Worm (Caenorhabditis elegans) whole organism, young adult: ENCODE results near the gene F09F7.5.
A peak's percentile ranks its signal among the peaks of the same experiment; 100 is the strongest.

ENCODE experiments used
- D2030.7 ChIP-seq: fragments of 200-800 bp; sonication (Bioruptor generic); IDR thresholded peaks from 2 replicates; pipeline ENCODE4 v1.3.6; 2022; ENCODE audit warnings: missing genetic modification reagents, missing genetic modification characterization, missing compliant biosample characterization
- F22D6.2 ChIP-seq: sonication (generic microtip); optimal IDR thresholded peaks from 2 replicates; lab custom pipeline; 2016; ENCODE audit warnings: mild to moderate bottlenecking, missing genetic modification characterization, missing compliant biosample characterization
- F33H1.4 ChIP-seq: fragments of 200-800 bp; sonication (Bioruptor generic); IDR thresholded peaks from 2 replicates; pipeline ENCODE4 v1.3.6; 2022; ENCODE audit warnings: missing genetic modification reagents, missing genetic modification characterization, missing compliant biosample characterization
- F49E8.2 ChIP-seq: sonication (generic microtip); optimal IDR thresholded peaks from 3 replicates; lab custom pipeline; 2017; ENCODE audit warnings: missing genetic modification characterization, mild to moderate bottlenecking, missing compliant biosample characterization, antibody characterized with exemption, moderate library complexity; ENCODE audit not compliant: insufficient read depth
- F55B11.4 ChIP-seq: sonication (generic microtip); optimal IDR thresholded peaks from 2 replicates; lab custom pipeline; 2016; ENCODE audit warnings: missing compliant biosample characterization, missing genetic modification characterization, borderline replicate concordance; ENCODE audit not compliant: insufficient read depth
- F57C9.4 ChIP-seq: sonication (generic microtip); optimal IDR thresholded peaks from 2 replicates; lab custom pipeline; 2017; ENCODE audit warnings: mild to moderate bottlenecking, missing genetic modification characterization, missing compliant biosample characterization
- K12H6.12 ChIP-seq: fragments of 200-800 bp; sonication (Bioruptor generic); optimal IDR thresholded peaks from 2 replicates; lab custom pipeline; 2018; ENCODE audit warnings: mild to moderate bottlenecking, missing genetic modification characterization, missing compliant biosample characterization
- T07F8.4 ChIP-seq: sonication (generic microtip); optimal IDR thresholded peaks from 2 replicates; lab custom pipeline; 2016; ENCODE audit warnings: mild to moderate bottlenecking, missing genetic modification characterization, moderate library complexity, missing compliant biosample characterization
- T26A5.8 ChIP-seq: sonication (generic microtip); optimal IDR thresholded peaks from 2 replicates; lab custom pipeline; 2016; ENCODE audit warnings: missing genetic modification characterization, missing compliant biosample characterization
- Y53F4B.3 ChIP-seq: fragments of 200-800 bp; sonication (Bioruptor generic); IDR thresholded peaks from 2 replicates; pipeline ENCODE4 v1.3.6; 2022; ENCODE audit warnings: missing genetic modification reagents, missing genetic modification characterization, missing compliant biosample characterization
- attf-6 ChIP-seq: fragments of 200-800 bp; sonication (Bioruptor generic); IDR thresholded peaks from 2 replicates; pipeline ENCODE4 v1.3.6; 2022; ENCODE audit warnings: missing genetic modification reagents, missing genetic modification characterization, missing compliant biosample characterization
- ccch-3 ChIP-seq: fragments of 200-800 bp; sonication (Bioruptor generic); optimal IDR thresholded peaks from 2 replicates; lab custom pipeline; 2018; ENCODE audit warnings: mild to moderate bottlenecking, missing genetic modification characterization, missing compliant biosample characterization
- cebp-2 ChIP-seq: fragments of 200-800 bp; sonication (Bioruptor generic); IDR thresholded peaks from 2 replicates; pipeline ENCODE4 v1.3.6; 2022; ENCODE audit warnings: missing genetic modification characterization, missing compliant biosample characterization
- ceh-58 ChIP-seq: fragments of 200-800 bp; sonication (Bioruptor generic); IDR thresholded peaks from 2 replicates; pipeline ENCODE4 v1.3.6; 2022; ENCODE audit warnings: missing genetic modification characterization, missing compliant biosample characterization
- ceh-79 ChIP-seq: sonication (generic microtip); optimal IDR thresholded peaks from 2 replicates; lab custom pipeline; 2017; ENCODE audit warnings: mild to moderate bottlenecking, missing genetic modification characterization, missing compliant biosample characterization
- die-1 ChIP-seq: sonication (generic microtip); optimal IDR thresholded peaks from 2 replicates; lab custom pipeline; 2016; ENCODE audit warnings: missing genotype, mild to moderate bottlenecking, missing genetic modification characterization, missing compliant biosample characterization
- dox-1 ChIP-seq: fragments of 200-800 bp; sonication (Bioruptor generic); IDR thresholded peaks from 2 replicates; pipeline ENCODE4 v1.3.6; 2022; ENCODE audit warnings: missing genetic modification reagents, missing genetic modification characterization, missing compliant biosample characterization
- dpl-1 ChIP-seq: fragments of 150-350 bp; optimal IDR thresholded peaks from 2 replicates; lab custom pipeline; 2014; ENCODE audit warnings: missing biosample characterization, missing genetic modification reagents, missing genetic modification characterization
- efl-1 ChIP-seq: fragments of 150-350 bp; optimal IDR thresholded peaks from 2 replicates; lab custom pipeline; 2014; ENCODE audit warnings: missing biosample characterization, missing genetic modification reagents, missing genetic modification characterization
- egl-44 ChIP-seq: fragments of 200-800 bp; sonication (Bioruptor generic); IDR thresholded peaks from 2 replicates; pipeline ENCODE4 v1.3.6; 2022; ENCODE audit warnings: missing genetic modification reagents, missing genetic modification characterization, missing compliant biosample characterization
- ekl-4 ChIP-seq: fragments of 200-800 bp; sonication (Bioruptor generic); IDR thresholded peaks from 2 replicates; pipeline ENCODE4 v1.3.6; 2022; ENCODE audit warnings: missing genetic modification reagents, missing genetic modification characterization, missing compliant biosample characterization
- ets-4 ChIP-seq: fragments of 200-800 bp; sonication (Bioruptor generic); optimal IDR thresholded peaks from 2 replicates; lab custom pipeline; 2018; ENCODE audit warnings: mild to moderate bottlenecking, missing genetic modification characterization, missing compliant biosample characterization
- fkh-3 ChIP-seq: sonication (generic microtip); optimal IDR thresholded peaks from 2 replicates; lab custom pipeline; 2016; ENCODE audit warnings: mild to moderate bottlenecking, missing genetic modification characterization, missing compliant biosample characterization
- hlh-12 ChIP-seq: sonication (generic microtip); optimal IDR thresholded peaks from 2 replicates; lab custom pipeline; 2016; ENCODE audit warnings: missing genetic modification characterization, missing compliant biosample characterization
- hmg-20 ChIP-seq: fragments of 200-800 bp; sonication (Bioruptor generic); IDR thresholded peaks from 2 replicates; pipeline ENCODE4 v1.3.6; 2022; ENCODE audit warnings: missing genetic modification reagents, missing genetic modification characterization, missing compliant biosample characterization
- hrde-1 ChIP-seq: sonication (generic microtip); optimal IDR thresholded peaks from 2 replicates; lab custom pipeline; 2016; ENCODE audit warnings: missing genetic modification characterization, mild to moderate bottlenecking, missing compliant biosample characterization, moderate library complexity, missing genotype, missing genetic modification reagents, borderline replicate concordance
- lag-1 ChIP-seq: fragments of 200-800 bp; sonication (Bioruptor generic); IDR thresholded peaks from 2 replicates; pipeline ENCODE4 v1.3.6; 2022; ENCODE audit warnings: missing genetic modification reagents, missing genetic modification characterization, missing compliant biosample characterization
- lin-35 ChIP-seq, 3 experiments: fragments of 150-350 bp in 2 of 3; sonication (generic microtip) in 1 of 3; optimal IDR thresholded peaks; 2 replicates each; lab custom pipeline; 2014 to 2018; ENCODE audit warnings: missing biosample characterization in 3 of 3, missing genetic modification characterization in 3 of 3, missing genetic modification reagents in 3 of 3
- madf-10 ChIP-seq: sonication (generic microtip); optimal IDR thresholded peaks from 2 replicates; lab custom pipeline; 2016; ENCODE audit warnings: mild to moderate bottlenecking, missing genetic modification characterization, missing compliant biosample characterization
- madf-3 ChIP-seq: fragments of 200-800 bp; sonication (Bioruptor generic); IDR thresholded peaks from 2 replicates; pipeline ENCODE4 v1.3.6; 2022; ENCODE audit warnings: missing genetic modification reagents, missing genetic modification characterization, missing compliant biosample characterization
- madf-6 ChIP-seq: fragments of 200-800 bp; sonication (Bioruptor generic); IDR thresholded peaks from 2 replicates; pipeline ENCODE4 v1.3.6; 2022; ENCODE audit warnings: missing genetic modification reagents, missing genetic modification characterization, missing compliant biosample characterization
- madf-8 ChIP-seq: fragments of 200-800 bp; sonication (Bioruptor generic); conservative IDR thresholded peaks from 2 replicates; pipeline ENCODE4 v1.3.6; 2022; ENCODE audit warnings: missing genetic modification reagents, missing genetic modification characterization, missing compliant biosample characterization
- mel-28 ChIP-seq: sonication (generic microtip); optimal IDR thresholded peaks from 2 replicates; lab custom pipeline; 2016; ENCODE audit warnings: borderline replicate concordance, mild to moderate bottlenecking, missing genetic modification characterization, missing compliant biosample characterization
- mes-4 ChIP-seq: sonication (generic microtip); optimal IDR thresholded peaks from 2 replicates; lab custom pipeline; 2016; ENCODE audit warnings: missing genotype, missing genetic modification characterization, missing compliant biosample characterization
- mxl-1 ChIP-seq: sonication (generic microtip); optimal IDR thresholded peaks from 2 replicates; lab custom pipeline; 2016; ENCODE audit warnings: missing genetic modification characterization, missing compliant biosample characterization
- nfya-2 ChIP-seq: fragments of 200-800 bp; sonication (Bioruptor generic); IDR thresholded peaks from 2 replicates; pipeline ENCODE4 v1.3.6; 2022; ENCODE audit warnings: missing genetic modification reagents, missing genetic modification characterization, missing compliant biosample characterization
- nhr-90 ChIP-seq: sonication (generic microtip); optimal IDR thresholded peaks from 2 replicates; lab custom pipeline; 2016; ENCODE audit warnings: missing genotype, mild to moderate bottlenecking, missing genetic modification characterization, missing compliant biosample characterization
- pbrm-1 ChIP-seq: fragments of 200-800 bp; sonication (Bioruptor generic); IDR thresholded peaks from 2 replicates; pipeline ENCODE4 v1.3.6; 2022; ENCODE audit warnings: missing genetic modification reagents, missing genetic modification characterization, missing compliant biosample characterization
- pha-4 ChIP-seq: fragments of 150-350 bp; sonication (generic microtip); optimal IDR thresholded peaks from 2 replicates; lab custom pipeline; 2014; ENCODE audit warnings: missing biosample characterization, missing genetic modification reagents, missing genetic modification characterization
- rcor-1 ChIP-seq: fragments of 200-800 bp; sonication (Bioruptor generic); IDR thresholded peaks from 2 replicates; pipeline ENCODE4 v1.3.6; 2022; ENCODE audit warnings: missing genetic modification reagents, missing genetic modification characterization, missing compliant biosample characterization
- sdz-38 ChIP-seq: sonication (generic microtip); optimal IDR thresholded peaks from 2 replicates; lab custom pipeline; 2016; ENCODE audit warnings: missing genotype, missing genetic modification characterization, missing compliant biosample characterization
- sea-2 ChIP-seq: fragments of 200-800 bp; sonication (Bioruptor generic); IDR thresholded peaks from 2 replicates; pipeline ENCODE4 v1.3.6; 2022; ENCODE audit warnings: missing genetic modification characterization, missing compliant biosample characterization
- snpc-3.4 ChIP-seq: sonication (generic microtip); optimal IDR thresholded peaks from 2 replicates; lab custom pipeline; 2017; ENCODE audit warnings: missing genetic modification characterization, mild to moderate bottlenecking, missing compliant biosample characterization, antibody characterized with exemption, moderate library complexity, missing genotype, missing genetic modification reagents
- somi-1 ChIP-seq: fragments of 200-800 bp; sonication (Bioruptor generic); optimal IDR thresholded peaks from 2 replicates; lab custom pipeline; 2018; ENCODE audit warnings: mild to moderate bottlenecking, missing genetic modification characterization, missing compliant biosample characterization
- xnd-1 ChIP-seq: sonication (generic microtip); optimal IDR thresholded peaks from 2 replicates; lab custom pipeline; 2016; ENCODE audit warnings: missing genotype, missing genetic modification reagents, missing genetic modification characterization, missing compliant biosample characterization
- zfh-2 ChIP-seq: fragments of 200-800 bp; sonication (Bioruptor generic); conservative IDR thresholded peaks from 2 replicates; pipeline ENCODE4 v1.3.6; 2022; ENCODE audit warnings: missing genetic modification reagents, missing genetic modification characterization, missing compliant biosample characterization

F09F7.5 gene

DNA sequence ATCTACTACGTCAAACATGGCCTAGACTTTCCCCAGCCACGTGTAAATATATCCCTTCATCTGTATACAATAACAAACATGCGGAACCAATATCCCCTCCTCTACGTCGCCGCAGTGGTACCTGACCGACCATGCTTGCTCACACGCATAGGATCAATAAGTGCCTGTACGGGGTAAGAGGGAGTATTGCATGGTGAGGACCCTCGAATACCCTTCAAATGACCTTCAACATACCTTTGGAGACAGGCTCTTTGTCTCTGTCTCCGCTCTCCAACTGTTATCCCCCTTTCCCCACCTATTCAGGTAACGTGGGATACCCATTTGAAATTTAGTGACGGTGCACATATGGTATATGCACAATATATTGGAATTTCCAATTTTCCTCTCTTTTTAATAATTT lies 20.8 kb upstream of the F09F7.5 start, which contains the start of gene dex-1 (continued):
- no peak for TF ChIP-seq dpl-1 (GFP tag; lab: Kevin White, UChicago)

- TF ChIP-seq nfya-2 (GFP tag; lab: Robert Waterston, UW) (no peak), lin-35 (GFP tag; optimal IDR thresholded peaks at IDR 0.05; lab: Kevin White, UChicago) (no peak), mes-4 (tag; lab: Kevin White, UChicago) (no peak), madf-6 (GFP tag; lab: Robert Waterston, UW) (peak; percentile 79), rcor-1 (GFP tag; lab: Robert Waterston, UW) (no peak), mxl-1 (tag; lab: Kevin White, UChicago) (no peak), pha-4 (no peak), dox-1 (no peak), zfh-2 (GFP tag; lab: Robert Waterston, UW) (no peak), sdz-38 (tag; lab: Kevin White, UChicago) (no peak), somi-1 (GFP tag; lab: Kevin White, UChicago) (no peak), ceh-79 (tag; lab: Kevin White, UChicago) (no peak), sea-2 (GFP tag; lab: Robert Waterston, UW) (no peak), D2030.7 (no peak), Y53F4B.3 (GFP tag; lab: Robert Waterston, UW) (no peak), fkh-3 (tag; lab: Kevin White, UChicago) (no peak), egl-44 (no peak), F55B11.4 (tag; lab: Kevin White, UChicago) (no peak), mel-28 (no peak), ekl-4 (no peak), die-1 (tag; lab: Kevin White, UChicago) (no peak), dpl-1 (GFP tag; lab: Kevin White, UChicago) (no peak), hmg-20 (no peak), ets-4 (no peak), K12H6.12 (tag; lab: Kevin White, UChicago) (no peak), F33H1.4 (GFP tag; lab: Robert Waterston, UW) (0 out of 2 replicates have a peak, but pooled peaks have one; percentile 38), F49E8.2 (tag; lab: Kevin White, UChicago) (peak; percentile 67), cebp-2 (no peak), F22D6.2 (no peak), madf-10 (tag; lab: Kevin White, UChicago) (no peak), madf-3 (GFP tag; lab: Robert Waterston, UW) (no peak), T26A5.8 (no peak), ccch-3 (GFP tag; lab: Kevin White, UChicago) (no peak), hlh-12 (tag; lab: Kevin White, UChicago) (no peak), F57C9.4 (no peak), madf-8 (0 out of 2 replicates have a peak, but pooled peaks have one; percentile 10), xnd-1 (tag; lab: Kevin White, UChicago) (peak; percentile 6), lag-1 (GFP tag; lab: Robert Waterston, UW) (no peak), attf-6 (no peak), T07F8.4 (tag; lab: Kevin White, UChicago) (no peak), snpc-3.4 (tag; lab: Kevin White, UChicago) (no peak), efl-1 (GFP tag; lab: Kevin White, UChicago) (peak; percentile 80), nhr-90 (tag; lab: Kevin White, UChicago) (no peak), hrde-1 (no peak), pbrm-1 (GFP tag; lab: Robert Waterston, UW) (no peak), ceh-58 (GFP tag; lab: Robert Waterston, UW) (no peak)
These were observed 5.0 kb upstream of the F09F7.5 start for ce11 chrIII:5541777-5542176.
